Fruit fly (Drosophila melanogaster) whole organism, embryonic: ENCODE measurements around the gene Prosbeta2R2.

Experiments
- Asciz ChIP-seq: fragments of 200-800 bp; sonication (Bioruptor generic); optimal IDR thresholded peaks from 2 replicates; lab custom pipeline; 2017; ENCODE audit warnings: missing biosample characterization, mild to moderate bottlenecking, missing genetic modification characterization, missing genetic modification reagents
- Bdp1 ChIP-seq: fragments of 200-800 bp; sonication (Bioruptor generic); optimal IDR thresholded peaks from 3 replicates; lab custom pipeline; 2016; ENCODE audit warnings: missing biosample characterization, missing genetic modification characterization
- CG10431 ChIP-seq: fragments of 200-800 bp; sonication (Bioruptor generic); optimal IDR thresholded peaks from 3 replicates; lab custom pipeline; 2018; ENCODE audit warnings: missing biosample characterization, mild to moderate bottlenecking, missing genetic modification characterization
- CG11696 ChIP-seq: fragments of 200-800 bp; sonication (Bioruptor generic); IDR thresholded peaks from 2 replicates; pipeline ENCODE4 v1.3.6; 2022; ENCODE audit warnings: missing biosample characterization, missing genetic modification characterization
- CG12219 ChIP-seq: fragments of 200-800 bp; sonication (Bioruptor generic); optimal IDR thresholded peaks from 3 replicates; lab custom pipeline; 2018; ENCODE audit warnings: missing biosample characterization, mild to moderate bottlenecking, missing genetic modification characterization
- CG14710 ChIP-seq: fragments of 200-800 bp; sonication (Bioruptor generic); optimal IDR thresholded peaks from 3 replicates; lab custom pipeline; 2019; ENCODE audit warnings: missing biosample characterization, mild to moderate bottlenecking, missing genetic modification characterization, moderate library complexity
- CG15073 ChIP-seq: fragments of 200-800 bp; sonication (Bioruptor generic); optimal IDR thresholded peaks from 2 replicates; lab custom pipeline; 2016; ENCODE audit warnings: missing biosample characterization, missing genetic modification characterization
- CG1602 ChIP-seq: fragments of 200-800 bp; sonication (Bioruptor generic); optimal IDR thresholded peaks from 3 replicates; lab custom pipeline; 2016; ENCODE audit warnings: missing biosample characterization, missing genetic modification characterization
- CG17359 ChIP-seq: fragments of 200-800 bp; sonication (Bioruptor generic); optimal IDR thresholded peaks from 3 replicates; lab custom pipeline; 2018; ENCODE audit warnings: missing biosample characterization, mild to moderate bottlenecking, missing genetic modification characterization, moderate library complexity
- CG17802 ChIP-seq: fragments of 200-800 bp; sonication (Bioruptor generic); optimal IDR thresholded peaks from 2 replicates; lab custom pipeline; 2018; ENCODE audit warnings: missing biosample characterization, mild to moderate bottlenecking, missing genetic modification characterization, moderate library complexity
- CG18011 ChIP-seq: fragments of 200-800 bp; sonication (Bioruptor generic); optimal IDR thresholded peaks from 2 replicates; lab custom pipeline; 2017; ENCODE audit warnings: missing biosample characterization, missing genetic modification characterization, mild to moderate bottlenecking, moderate library complexity, missing genotype
- CG2116 ChIP-seq: fragments of 200-800 bp; sonication (Bioruptor generic); optimal IDR thresholded peaks from 3 replicates; lab custom pipeline; 2018; ENCODE audit warnings: missing biosample characterization, mild to moderate bottlenecking, missing genetic modification characterization
- CG2875 ChIP-seq: fragments of 200-800 bp; sonication (Bioruptor generic); optimal IDR thresholded peaks from 2 replicates; lab custom pipeline; 2017; ENCODE audit warnings: missing biosample characterization, mild to moderate bottlenecking, missing genetic modification characterization, missing genetic modification reagents
- CG31388 ChIP-seq: fragments of 200-800 bp; sonication (Bioruptor generic); optimal IDR thresholded peaks from 2 replicates; lab custom pipeline; 2016; ENCODE audit warnings: missing biosample characterization, missing genetic modification characterization
- CG34422 ChIP-seq: fragments of 200-800 bp; sonication (Bioruptor generic); IDR thresholded peaks from 3 replicates; pipeline ENCODE4 v1.3.6; 2022; ENCODE audit warnings: missing biosample characterization, missing genetic modification characterization
- CG5245 ChIP-seq: fragments of 200-800 bp; sonication (Bioruptor generic); optimal IDR thresholded peaks from 3 replicates; lab custom pipeline; 2016; ENCODE audit warnings: missing biosample characterization, missing genetic modification characterization
- CG6175 ChIP-seq: fragments of 200-800 bp; sonication (Bioruptor generic); IDR thresholded peaks from 3 replicates; pipeline ENCODE4 v1.3.6; 2022; ENCODE audit warnings: missing biosample characterization, missing genetic modification characterization
- CG6254 ChIP-seq: fragments of 200-800 bp; sonication (Bioruptor generic); optimal IDR thresholded peaks from 3 replicates; lab custom pipeline; 2017; ENCODE audit warnings: mild to moderate bottlenecking, missing biosample characterization, missing genetic modification reagents, missing genetic modification characterization
- CG6689 ChIP-seq: fragments of 200-800 bp; sonication (Bioruptor generic); IDR thresholded peaks from 2 replicates; pipeline ENCODE4 v1.3.6; 2022; ENCODE audit warnings: missing biosample characterization, missing genetic modification characterization
- CG8478 ChIP-seq: fragments of >200 bp; optimal IDR thresholded peaks from 2 replicates; lab custom pipeline; 2018
- CG8765 ChIP-seq: fragments of 200-800 bp; sonication (Bioruptor generic); IDR thresholded peaks from 2 replicates; pipeline ENCODE4 v1.3.6; 2022; ENCODE audit warnings: missing biosample characterization, missing genetic modification characterization
- CG9215 ChIP-seq: fragments of 200-800 bp; sonication (Bioruptor generic); IDR thresholded peaks from 2 replicates; pipeline ENCODE4 v1.3.6; 2022; ENCODE audit warnings: missing biosample characterization, missing genetic modification characterization
- CHES-1-like ChIP-seq: fragments of 200-800 bp; sonication (Bioruptor generic); optimal IDR thresholded peaks from 2 replicates; lab custom pipeline; 2016; ENCODE audit warnings: missing biosample characterization, missing genetic modification characterization
- CrebB ChIP-seq: fragments of 200-800 bp; sonication (Bioruptor generic); optimal IDR thresholded peaks from 3 replicates; lab custom pipeline; 2018; ENCODE audit warnings: missing biosample characterization, mild to moderate bottlenecking, missing genetic modification characterization
- Dip2 ChIP-seq: fragments of 200-800 bp; sonication (Bioruptor generic); IDR thresholded peaks from 2 replicates; pipeline ENCODE4 v1.3.6; 2022; ENCODE audit warnings: missing biosample characterization, missing genetic modification characterization
- Fer1 ChIP-seq: fragments of 200-800 bp; sonication (Bioruptor generic); optimal IDR thresholded peaks from 2 replicates; lab custom pipeline; 2017; ENCODE audit warnings: missing biosample characterization, mild to moderate bottlenecking, missing genetic modification characterization
- GATAe ChIP-seq: fragments of 200-800 bp; sonication (Bioruptor generic); conservative IDR thresholded peaks from 2 replicates; pipeline ENCODE4 v1.3.6; 2022; ENCODE audit warnings: missing biosample characterization, missing genetic modification characterization
- HmgZ ChIP-seq: fragments of 200-800 bp; sonication (Bioruptor generic); optimal IDR thresholded peaks from 2 replicates; lab custom pipeline; 2018; ENCODE audit warnings: missing biosample characterization, mild to moderate bottlenecking, missing genetic modification characterization
- Hsf ChIP-seq: fragments of 200-800 bp; sonication (Bioruptor generic); optimal IDR thresholded peaks from 3 replicates; lab custom pipeline; 2016; ENCODE audit warnings: missing biosample characterization, missing genetic modification characterization
- NC2β ChIP-seq: fragments of 200-800 bp; sonication (Bioruptor generic); optimal IDR thresholded peaks from 2 replicates; lab custom pipeline; 2016; ENCODE audit warnings: missing biosample characterization, missing genetic modification characterization
- Ravus ChIP-seq: fragments of 200-800 bp; sonication (Bioruptor generic); IDR thresholded peaks from 2 replicates; pipeline ENCODE4 v1.3.6; 2022; ENCODE audit warnings: missing biosample characterization, missing genetic modification characterization
- Sox100B ChIP-seq: fragments of 200-800 bp; sonication (Bioruptor generic); optimal IDR thresholded peaks from 3 replicates; lab custom pipeline; 2018; ENCODE audit warnings: missing biosample characterization, mild to moderate bottlenecking, missing genetic modification characterization
- Sry-β ChIP-seq: fragments of 200-800 bp; sonication (Bioruptor generic); optimal IDR thresholded peaks from 2 replicates; lab custom pipeline; 2018; ENCODE audit warnings: missing biosample characterization, mild to moderate bottlenecking, missing genetic modification characterization, moderate library complexity
- Usf ChIP-seq: fragments of 200-800 bp; sonication (Bioruptor generic); optimal IDR thresholded peaks from 2 replicates; lab custom pipeline; 2017; ENCODE audit warnings: missing genotype, missing biosample characterization, missing genetic modification characterization
- ac ChIP-seq: fragments of 200-800 bp; sonication (Bioruptor generic); optimal IDR thresholded peaks from 3 replicates; lab custom pipeline; 2017; ENCODE audit warnings: missing biosample characterization, mild to moderate bottlenecking, missing genetic modification characterization
- amos ChIP-seq: fragments of 200-800 bp; sonication (Bioruptor generic); IDR thresholded peaks from 2 replicates; pipeline ENCODE4 v1.3.6; 2022; ENCODE audit warnings: missing biosample characterization, missing genetic modification characterization; ENCODE audit not compliant: partially characterized antibody
- az2 ChIP-seq: fragments of 200-800 bp; sonication (Bioruptor generic); optimal IDR thresholded peaks from 3 replicates; lab custom pipeline; 2016; ENCODE audit warnings: missing biosample characterization, missing genetic modification characterization
- bab2 ChIP-seq: fragments of 200-800 bp; sonication (Bioruptor generic); optimal IDR thresholded peaks from 2 replicates; lab custom pipeline; 2016; ENCODE audit warnings: missing biosample characterization, missing genetic modification characterization
- br ChIP-seq: fragments of >200 bp; optimal IDR thresholded peaks from 2 replicates; lab custom pipeline; 2017
- cato ChIP-seq: fragments of 200-800 bp; sonication (Bioruptor generic); optimal IDR thresholded peaks from 2 replicates; lab custom pipeline; 2016; ENCODE audit warnings: missing biosample characterization, missing genetic modification characterization, borderline replicate concordance
- fd96Cb ChIP-seq: fragments of 200-800 bp; sonication (Bioruptor generic); optimal IDR thresholded peaks from 2 replicates; lab custom pipeline; 2018; ENCODE audit warnings: missing biosample characterization, mild to moderate bottlenecking, missing genetic modification characterization, moderate library complexity
- her ChIP-seq: fragments of 200-800 bp; sonication (Bioruptor generic); optimal IDR thresholded peaks from 2 replicates; lab custom pipeline; 2016; ENCODE audit warnings: missing biosample characterization, missing genetic modification characterization
- kay ChIP-seq: fragments of 200-800 bp; sonication (Bioruptor generic); optimal IDR thresholded peaks from 2 replicates; lab custom pipeline; 2016; ENCODE audit warnings: missing biosample characterization, missing genetic modification characterization
- lbe ChIP-seq: fragments of 200-800 bp; sonication (Bioruptor generic); optimal IDR thresholded peaks from 2 replicates; lab custom pipeline; 2016; ENCODE audit warnings: missing biosample characterization, mild to moderate bottlenecking, missing genetic modification characterization
- lilli ChIP-seq: fragments of 200-800 bp; sonication (Bioruptor generic); optimal IDR thresholded peaks from 3 replicates; lab custom pipeline; 2016; ENCODE audit warnings: missing biosample characterization, missing genetic modification characterization
- lmd ChIP-seq: fragments of 200-800 bp; sonication (Bioruptor generic); IDR thresholded peaks from 2 replicates; pipeline ENCODE4 v1.3.6; 2022; ENCODE audit warnings: missing biosample characterization, missing genetic modification characterization
- odd ChIP-seq: fragments of 200-800 bp; sonication (Bioruptor generic); optimal IDR thresholded peaks from 2 replicates; lab custom pipeline; 2017; ENCODE audit warnings: missing biosample characterization, mild to moderate bottlenecking, missing genetic modification characterization
- onecut ChIP-seq: fragments of 200-800 bp; sonication (Bioruptor generic); IDR thresholded peaks from 2 replicates; pipeline ENCODE4 v1.3.6; 2022; ENCODE audit warnings: missing biosample characterization, missing genetic modification characterization
- org-1 ChIP-seq: fragments of 200-800 bp; sonication (Bioruptor generic); optimal IDR thresholded peaks from 2 replicates; lab custom pipeline; 2017; ENCODE audit warnings: missing biosample characterization, missing genetic modification characterization
- repo ChIP-seq: fragments of 200-800 bp; sonication (Bioruptor generic); optimal IDR thresholded peaks from 2 replicates; lab custom pipeline; 2016; ENCODE audit warnings: missing biosample characterization, missing genetic modification characterization
- rib ChIP-seq: fragments of 200-800 bp; sonication (Bioruptor generic); IDR thresholded peaks from 2 replicates; pipeline ENCODE4 v1.3.6; 2022; ENCODE audit warnings: missing biosample characterization, missing genetic modification characterization
- wor ChIP-seq: fragments of 200-800 bp; sonication (Bioruptor generic); IDR thresholded peaks from 2 replicates; pipeline ENCODE4 v1.3.6; 2022; ENCODE audit warnings: missing biosample characterization, missing genetic modification characterization

Gene Prosbeta2R2

DNA sequence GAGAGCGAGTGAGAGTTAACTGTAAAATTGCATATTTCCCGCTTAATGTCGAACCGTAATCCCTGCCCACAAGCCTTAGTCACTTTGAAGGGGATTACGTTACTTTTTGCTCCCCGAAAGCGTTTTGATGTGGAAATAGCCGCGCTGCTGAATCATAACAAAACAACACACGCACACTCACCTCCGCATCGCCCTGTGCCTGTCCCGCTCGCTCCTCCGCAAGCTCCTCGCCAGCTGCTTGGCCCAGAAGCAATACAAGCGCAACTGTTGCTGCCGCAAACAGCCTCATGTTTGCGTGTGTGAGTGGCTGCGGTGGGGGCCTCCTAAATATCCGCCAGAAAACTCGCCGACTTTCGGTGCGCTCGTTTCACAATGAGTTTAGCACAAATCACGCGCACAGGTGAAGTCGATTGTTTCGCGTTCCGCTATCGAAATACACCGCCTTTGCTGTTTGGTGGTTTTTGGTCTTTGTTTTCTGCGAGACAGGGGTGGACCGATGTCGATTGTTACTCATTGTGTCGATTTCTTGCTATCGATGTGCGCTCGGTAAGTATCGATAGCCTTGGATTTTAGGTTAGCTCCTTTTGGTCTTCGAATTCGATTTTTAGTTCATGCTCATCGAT is 32.0 kb upstream of the Prosbeta2R2 start, which contains the start of gene CtsF (continued):
- TF ChIP-seq fd96Cb (tag; lab: Kevin White, UChicago) (no peak), repo (GFP tag; lab: Kevin White, UChicago) (no peak), Hsf (GFP tag; lab: Kevin White, UChicago) (no peak), CG6689 (no peak), Asciz (GFP tag; lab: Kevin White, UChicago) (no peak), CG10431 (GFP tag; lab: Kevin White, UChicago) (no peak), kay (peak; percentile 77), CG34422 (GFP tag; lab: Robert Waterston, UW) (peak; percentile 85; the same call in 1 of the 3 replicates), CG17359 (tag; lab: Kevin White, UChicago) (no peak), CG8765 (GFP tag; lab: Robert Waterston, UW) (no peak), lbe (GFP tag; lab: Kevin White, UChicago) (peak; percentile 67), ac (GFP tag; lab: Kevin White, UChicago) (no peak), Sox100B (GFP tag; lab: Kevin White, UChicago) (no peak), Dip2 (no peak), CG31388 (GFP tag; lab: Kevin White, UChicago) (no peak), org-1 (no peak), odd (GFP tag; lab: Kevin White, UChicago) (peak; percentile 35), lilli (GFP tag; lab: Kevin White, UChicago) (peak; percentile 24), her (GFP tag; lab: Kevin White, UChicago) (peak; percentile 79), cato (no peak), amos (peak; percentile 99), CG9215 (GFP tag; lab: Robert Waterston, UW) (no peak), CG6254 (GFP tag; lab: Kevin White, UChicago) (no peak), CHES-1-like (GFP tag; lab: Kevin White, UChicago) (peak; percentile 49), CG12219 (GFP tag; lab: Kevin White, UChicago) (no peak), CG8478 (peak; percentile 93), wor (GFP tag; lab: Robert Waterston, UW) (no peak), CG5245 (GFP tag; lab: Kevin White, UChicago) (no peak), onecut (GFP tag; lab: Robert Waterston, UW) (no peak; the same call in 1 of the 2 replicates), GATAe (no peak), rib (peak; percentile 54; the same call in 1 of the 2 replicates), CG2116 (GFP tag; lab: Kevin White, UChicago) (peak; percentile 86), br (no peak), HmgZ (tag; lab: Kevin White, UChicago) (peak; percentile 78), CG2875 (GFP tag; lab: Kevin White, UChicago) (no peak), bab2 (no peak), Fer1 (GFP tag; lab: Kevin White, UChicago) (peak; percentile 68), CG17802 (tag; lab: Kevin White, UChicago) (no peak), CrebB (tag; lab: Kevin White, UChicago) (peak; percentile 28), NC2β (GFP tag; lab: Kevin White, UChicago) (no peak), CG6175 (GFP tag; lab: Robert Waterston, UW) (peak; percentile 75; the same call in 1 of the 3 replicates), CG15073 (GFP tag; lab: Kevin White, UChicago) (no peak), lmd (no peak), CG18011 (no peak), CG11696 (GFP tag; lab: Robert Waterston, UW) (no peak), Usf (no peak), CG1602 (GFP tag; lab: Kevin White, UChicago) (no peak), CG14710 (peak; percentile 47), az2 (GFP tag; lab: Kevin White, UChicago) (no peak), Bdp1 (GFP tag; lab: Kevin White, UChicago) (no peak), Sry-β (GFP tag; lab: Kevin White, UChicago) (no peak), Ravus (GFP tag; lab: Robert Waterston, UW) (no peak)
